Worm (Caenorhabditis elegans): Measurements from ENCODE around the gene lin-33.

Gene lin-33

ce11 chrIV:5941236-5941976 is 11.0 kb downstream of the lin-33 start, which contains the start of gene pfkb-1.2:
Gene pfkb-1.2, plus strand, starts transcription at chrIV:5941926.
- TF ChIP-seq snu-23 (GFP tag; optimal IDR thresholded peaks at IDR 0.05) (peak; percentile 2), lin-14 (GFP tag; optimal IDR thresholded peaks at IDR 0.05) (peak; percentile 46), C34B4.2 (tag; optimal IDR thresholded peaks at IDR 0.05) (no peak), elt-3 (tag; optimal IDR thresholded peaks at IDR 0.05) (no peak), ztf-11 (tag; optimal IDR thresholded peaks at IDR 0.05) (no peak), grh-1 (GFP tag; IDR thresholded peaks at IDR 0.05) (no peak), lin-15B (tag; optimal IDR thresholded peaks at IDR 0.05) (no peak), nhr-77 (tag; optimal IDR thresholded peaks at IDR 0.05) (no peak), aha-1 (tag; optimal IDR thresholded peaks at IDR 0.05) (no peak), efl-1 (optimal IDR thresholded peaks at IDR 0.05) (no peak), efl-1 (GFP tag; optimal IDR thresholded peaks at IDR 0.05 in 1 of 2) (peak in 1 of 2 experiments; percentile 19), nhr-28 (tag; optimal IDR thresholded peaks at IDR 0.05) (no peak), rnt-1 (tag; optimal IDR thresholded peaks at IDR 0.05) (peak; percentile 17), nhr-85 (tag) (peak; percentile 38), sup-37 (GFP tag; optimal IDR thresholded peaks at IDR 0.05) (no peak), zag-1 (tag; optimal IDR thresholded peaks at IDR 0.05) (no peak), hlh-17 (GFP tag; optimal IDR thresholded peaks at IDR 0.05; ENCODE audit: borderline replicate concordance) (no peak), nhr-84 (tag; optimal IDR thresholded peaks at IDR 0.05) (no peak), mdl-1 (tag; optimal IDR thresholded peaks at IDR 0.05) (no peak), isw-1 (GFP tag; IDR thresholded peaks at IDR 0.05) (no peak), lin-35 (GFP tag; optimal IDR thresholded peaks at IDR 0.05) (no peak), fos-1 (tag; optimal IDR thresholded peaks at IDR 0.05) (no peak), blmp-1 (tag; optimal IDR thresholded peaks at IDR 0.05) (peak; percentile 52), ztf-4 (tag; optimal IDR thresholded peaks at IDR 0.05) (no peak), C16A3.4 (tag; optimal IDR thresholded peaks at IDR 0.05) (no peak), lin-39 (tag; optimal IDR thresholded peaks at IDR 0.05) (no peak), ets-5 (GFP tag; IDR thresholded peaks at IDR 0.05) (no peak), swsn-7 (tag; optimal IDR thresholded peaks at IDR 0.05) (no peak), unc-98 (GFP tag; IDR thresholded peaks at IDR 0.05) (no peak)

ce11 chrIV:5944172-5944571 is 13.7 kb downstream of the lin-33 start:
- TF ChIP-seq Y116A8C.19 (tag; optimal IDR thresholded peaks at IDR 0.05; ENCODE audit: borderline replicate concordance) (no peak), dsc-1 (tag; optimal IDR thresholded peaks at IDR 0.05) (no peak), nhr-84 (tag; optimal IDR thresholded peaks at IDR 0.05) (no peak)

ce11 chrIV:5945455-5945854 is 15.0 kb downstream of the lin-33 start:
- no peak for TF ChIP-seq C16A3.4 (tag; optimal IDR thresholded peaks at IDR 0.05)

- no peak for TF ChIP-seq pqm-1 (tag; optimal IDR thresholded peaks at IDR 0.05)
- TF ChIP-seq sox-4 (tag; optimal IDR thresholded peaks at IDR 0.05) = no peak
- no peak for TF ChIP-seq zag-1 (tag; optimal IDR thresholded peaks at IDR 0.05)
- peak; percentile 27 for TF ChIP-seq swsn-7 (tag; optimal IDR thresholded peaks at IDR 0.05)
- no peak for TF ChIP-seq egl-13 (tag; optimal IDR thresholded peaks at IDR 0.05)
- TF ChIP-seq unc-30 (tag; optimal IDR thresholded peaks at IDR 0.05) = no peak
- TF ChIP-seq mep-1 (tag; optimal IDR thresholded peaks at IDR 0.05) = no peak
- no peak for TF ChIP-seq aha-1 (tag; optimal IDR thresholded peaks at IDR 0.05)
- no peak for TF ChIP-seq nhr-28 (tag; optimal IDR thresholded peaks at IDR 0.05)
- no peak for TF ChIP-seq nhr-20 (tag; optimal IDR thresholded peaks at IDR 0.05)
- no peak for TF ChIP-seq alr-1 (tag; optimal IDR thresholded peaks at IDR 0.05; ENCODE audit: borderline replicate concordance)
- peak; percentile 36; the same call in 1 of the 2 replicates for TF ChIP-seq ceh-88 (GFP tag; IDR thresholded peaks at IDR 0.05)
- peak; percentile 0 to 15 for TF ChIP-seq efl-1 (optimal IDR thresholded peaks at IDR 0.05)
- TF ChIP-seq efl-1 (GFP tag; optimal IDR thresholded peaks at IDR 0.05 in 1 of 2) = peak in 1 of 2 experiments; percentile 70
- no peak for TF ChIP-seq lin-39 (tag; optimal IDR thresholded peaks at IDR 0.05)
- no peak for TF ChIP-seq fkh-10 (GFP tag; optimal IDR thresholded peaks at IDR 0.05)
- no peak for TF ChIP-seq nhr-11 (tag; optimal IDR thresholded peaks at IDR 0.05)
- TF ChIP-seq dpl-1 (GFP tag; optimal IDR thresholded peaks at IDR 0.05) = no peak
- no peak for TF ChIP-seq unc-130 (tag; optimal IDR thresholded peaks at IDR 0.05)
- TF ChIP-seq ets-5 (GFP tag; IDR thresholded peaks at IDR 0.05) = no peak
- no peak for TF ChIP-seq fkh-4 (tag; optimal IDR thresholded peaks at IDR 0.05; ENCODE audit: borderline replicate concordance)
- no peak for TF ChIP-seq ceh-82 (tag; optimal IDR thresholded peaks at IDR 0.05)
- TF ChIP-seq blmp-1 (tag; optimal IDR thresholded peaks at IDR 0.05) = no peak
Measured at ce11 chrIV:5946602-5947444, 16.4 kb downstream of the lin-33 start, which contains the start of gene inx-7. Gene inx-7, minus strand, starts transcription at chrIV:5946638.

Measured in whole organism, L1 larva.